Fruit fly (Drosophila melanogaster) whole organism, adult: ENCODE measurements around the gene Tfb5.
A peak's percentile ranks its signal among the peaks of the same experiment; 100 is the strongest.

Experiments
- CG11617 ChIP-seq: fragments of 200-800 bp; sonication (Bioruptor generic); optimal IDR thresholded peaks from 2 replicates; lab custom pipeline; 2017; ENCODE audit warnings: mild to moderate bottlenecking, missing biosample characterization, missing genetic modification reagents, missing genetic modification characterization
- CG5204 ChIP-seq: fragments of 200-800 bp; sonication (Bioruptor generic); optimal IDR thresholded peaks from 2 replicates; lab custom pipeline; 2016; ENCODE audit warnings: missing biosample characterization, missing genetic modification characterization
- CG7045 ChIP-seq: fragments of 200-800 bp; sonication (Bioruptor generic); optimal IDR thresholded peaks from 2 replicates; lab custom pipeline; 2017; ENCODE audit warnings: missing biosample characterization, mild to moderate bottlenecking, missing genetic modification characterization
- CG7101 ChIP-seq: fragments of 200-800 bp; sonication (Bioruptor generic); optimal IDR thresholded peaks from 2 replicates; lab custom pipeline; 2018; ENCODE audit warnings: missing biosample characterization, mild to moderate bottlenecking, missing genetic modification characterization, moderate library complexity
- Crg-1 ChIP-seq: fragments of 200-800 bp; sonication (Bioruptor generic); optimal IDR thresholded peaks from 2 replicates; lab custom pipeline; 2016; ENCODE audit warnings: missing biosample characterization, missing genetic modification characterization
- bab1 ChIP-seq: fragments of 200-800 bp; sonication (Bioruptor generic); optimal IDR thresholded peaks from 3 replicates; lab custom pipeline; 2019; ENCODE audit warnings: missing biosample characterization, mild to moderate bottlenecking, missing genetic modification characterization, moderate library complexity
- cnc ChIP-seq, 2 experiments: fragments of >200 bp; optimal IDR thresholded peaks; 2 replicates each; lab custom pipeline; 2017
- kay ChIP-seq: fragments of 200-800 bp; sonication (Bioruptor generic); peaks from one replicate; lab custom pipeline; 2016; ENCODE audit warnings: missing biosample characterization, missing genetic modification characterization, borderline replicate concordance
- ovo ChIP-seq: fragments of 200-800 bp; sonication (Bioruptor generic); optimal IDR thresholded peaks from 2 replicates; lab custom pipeline; 2016; ENCODE audit warnings: missing biosample characterization, missing genetic modification characterization

dm6 chr2L:5000287-5000871 lies 10.3 kb downstream of the Tfb5 start:
- TF ChIP-seq CG7045 (GFP tag; lab: Kevin White, UChicago), result peak; percentile 72
- no peak for TF ChIP-seq Crg-1 (GFP tag; lab: Kevin White, UChicago)
- peak; percentile 86 for TF ChIP-seq CG11617 (GFP tag; lab: Kevin White, UChicago)
- TF ChIP-seq kay (GFP tag; lab: Kevin White, UChicago), result peak; percentile 95
- TF ChIP-seq cnc (optimal IDR thresholded peaks at IDR 0.05; lab: Kevin White, UChicago), result no peak
- peak; percentile 41 for TF ChIP-seq ovo (GFP tag; lab: Kevin White, UChicago)
- TF ChIP-seq CG7101 (tag; lab: Kevin White, UChicago), result peak; percentile 92
- peak; percentile 76 for TF ChIP-seq bab1 (GFP tag; lab: Kevin White, UChicago)
- peak; percentile 91 for TF ChIP-seq CG5204 (GFP tag; lab: Kevin White, UChicago)
